Worm (Caenorhabditis elegans) whole organism, young adult: ENCODE measurements around the gene F38B7.17.

Source experiments
- B0019.2 ChIP-seq: fragments of 200-800 bp; sonication (Bioruptor generic); conservative IDR thresholded peaks from 2 replicates; pipeline ENCODE4 v1.3.6; 2022; ENCODE audit warnings: missing genetic modification reagents, missing genetic modification characterization, missing compliant biosample characterization
- C17E4.6 ChIP-seq: fragments of 200-800 bp; sonication (Bioruptor generic); IDR thresholded peaks from 2 replicates; pipeline ENCODE4 v1.3.6; 2022; ENCODE audit warnings: missing genetic modification reagents, missing genetic modification characterization, missing compliant biosample characterization
- D2030.7 ChIP-seq: fragments of 200-800 bp; sonication (Bioruptor generic); IDR thresholded peaks from 2 replicates; pipeline ENCODE4 v1.3.6; 2022; ENCODE audit warnings: missing genetic modification reagents, missing genetic modification characterization, missing compliant biosample characterization
- Y79H2A.3 ChIP-seq: fragments of 200-800 bp; sonication (Bioruptor generic); conservative IDR thresholded peaks from 2 replicates; pipeline ENCODE4 v1.3.6; 2022; ENCODE audit warnings: missing genetic modification reagents, missing genetic modification characterization, missing compliant biosample characterization
- ceh-91 ChIP-seq: fragments of 200-800 bp; sonication (Bioruptor generic); IDR thresholded peaks from 2 replicates; pipeline ENCODE4 v1.3.6; 2022; ENCODE audit warnings: missing genetic modification reagents, missing genetic modification characterization, missing compliant biosample characterization

- TF ChIP-seq D2030.7 (GFP tag; lab: Robert Waterston, UW) (no peak), C17E4.6 (GFP tag; lab: Robert Waterston, UW) (no peak), Y79H2A.3 (GFP tag; lab: Robert Waterston, UW) (no peak), B0019.2 (no peak), ceh-91 (no peak)
These were observed 21.8 kb downstream of the F38B7.17 start for ce11 chrV:11526927-11527491.
